Worm (Caenorhabditis elegans): Measurements from ENCODE around the gene irld-25.
"Not testable (repeated sequence)": the region's sequence is repeated elsewhere in the genome, so short reads cannot be mapped to it uniquely, and the experiment has no call there.

irld-25 gene

DNA sequence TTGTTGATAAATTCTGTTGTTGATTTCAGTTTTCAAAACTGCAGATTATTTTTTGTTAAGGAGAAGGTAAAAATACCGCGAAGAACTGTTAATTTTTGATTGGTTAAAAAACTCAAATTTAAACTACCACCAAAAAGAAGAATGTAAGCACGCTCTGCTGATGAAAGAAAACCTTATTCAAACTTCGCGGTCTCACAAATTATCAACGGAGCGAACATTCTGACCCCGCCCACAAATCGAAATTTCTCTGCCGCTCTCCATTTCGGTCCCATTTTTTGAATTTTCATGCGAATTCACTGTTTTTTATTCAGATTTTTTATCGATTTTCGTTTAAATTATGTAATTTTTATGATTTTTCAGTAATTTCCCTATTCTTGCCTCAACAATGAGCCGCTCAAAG is 31.9 kb upstream of the irld-25 start, which contains the start of gene cyn-3:
cyn-3 (plus strand) TSS at position 361 of the 400 bp plus-strand sequence.
- TF ChIP-seq klf-2 (GFP tag; conservative IDR thresholded peaks at IDR 0.05) (no peak), ref-1 (GFP tag; conservative IDR thresholded peaks at IDR 0.05) (no peak), ztf-23 (GFP tag; IDR thresholded peaks at IDR 0.05) (no peak), med-1 (GFP tag; optimal IDR thresholded peaks at IDR 0.05; ENCODE audit: insufficient read depth) (no peak), flt-1 (GFP tag; IDR thresholded peaks at IDR 0.05) (no peak), cog-1 (tag; optimal IDR thresholded peaks at IDR 0.05) (no peak), tab-1 (GFP tag; IDR thresholded peaks at IDR 0.05) (no peak), T22C8.4 (GFP tag; IDR thresholded peaks at IDR 0.05) (no peak), ztf-29 (GFP tag; IDR thresholded peaks at IDR 0.05) (no peak)

DNA sequence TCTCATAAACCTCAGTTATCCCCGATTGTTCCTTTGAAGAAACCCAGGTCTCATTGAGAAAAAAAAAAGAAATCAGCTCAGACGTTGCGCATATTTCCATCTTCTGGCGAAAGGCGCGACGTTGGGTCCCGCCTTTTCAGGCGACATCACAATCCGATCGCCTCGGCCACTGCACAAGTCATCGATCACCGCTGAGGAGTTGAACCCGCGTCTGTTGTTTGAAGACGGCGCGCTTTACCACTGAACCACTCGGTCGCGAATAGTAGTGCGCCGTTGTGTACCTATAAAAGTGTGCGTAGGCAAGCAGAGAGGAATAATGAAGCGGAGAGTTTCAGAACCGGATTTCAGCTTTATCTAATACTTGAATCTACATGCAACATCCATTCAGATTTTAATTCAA is 30.5 kb upstream of the irld-25 start, which contains the start of gene Y75B12B.11:
Y75B12B.11 (plus strand) TSS at position 394 of the 400 bp plus-strand sequence.
- TF ChIP-seq T22C8.4 (GFP tag; IDR thresholded peaks at IDR 0.05) (peak; percentile 89), ref-1 (GFP tag; conservative IDR thresholded peaks at IDR 0.05) (peak; percentile 78), ztf-29 (GFP tag; IDR thresholded peaks at IDR 0.05) (peak; percentile 86), med-1 (GFP tag; optimal IDR thresholded peaks at IDR 0.05; ENCODE audit: insufficient read depth) (peak; percentile 51), ztf-23 (GFP tag; IDR thresholded peaks at IDR 0.05) (peak; percentile 88), klf-2 (GFP tag; conservative IDR thresholded peaks at IDR 0.05) (peak; percentile 80), cog-1 (tag; optimal IDR thresholded peaks at IDR 0.05) (peak; percentile 76), flt-1 (GFP tag; IDR thresholded peaks at IDR 0.05) (peak; percentile 96), tab-1 (GFP tag; IDR thresholded peaks at IDR 0.05) (peak; percentile 95)

DNA sequence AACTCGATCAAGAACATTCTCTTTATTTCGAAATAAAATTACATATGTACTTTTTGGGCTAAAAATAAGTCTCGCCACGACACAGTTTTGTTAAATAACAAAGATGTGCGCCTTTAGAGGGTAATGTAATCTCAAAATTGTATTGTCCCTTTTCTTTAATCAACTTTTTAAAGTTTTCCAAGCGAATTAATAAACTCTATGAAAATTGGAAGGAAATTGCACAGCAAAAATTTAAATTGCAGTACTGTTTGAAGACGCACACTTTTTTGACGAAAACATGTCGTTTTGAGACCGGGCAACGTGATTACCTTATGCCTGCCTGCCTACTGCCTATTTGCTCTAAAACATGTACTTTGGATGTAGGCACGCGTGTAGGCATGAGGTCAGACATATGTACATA is 29.5 kb upstream of the irld-25 start:
- no peak for TF ChIP-seq med-1 (GFP tag; optimal IDR thresholded peaks at IDR 0.05; ENCODE audit: insufficient read depth)
- no peak for TF ChIP-seq ref-1 (GFP tag; conservative IDR thresholded peaks at IDR 0.05)
- no peak for TF ChIP-seq cog-1 (tag; optimal IDR thresholded peaks at IDR 0.05)
- no peak for TF ChIP-seq T22C8.4 (GFP tag; IDR thresholded peaks at IDR 0.05)
- TF ChIP-seq klf-2 (GFP tag; conservative IDR thresholded peaks at IDR 0.05), result no peak
- no peak for TF ChIP-seq ztf-23 (GFP tag; IDR thresholded peaks at IDR 0.05)
- no peak for TF ChIP-seq tab-1 (GFP tag; IDR thresholded peaks at IDR 0.05)
- no peak for TF ChIP-seq flt-1 (GFP tag; IDR thresholded peaks at IDR 0.05)
- TF ChIP-seq ztf-29 (GFP tag; IDR thresholded peaks at IDR 0.05), result no peak

DNA sequence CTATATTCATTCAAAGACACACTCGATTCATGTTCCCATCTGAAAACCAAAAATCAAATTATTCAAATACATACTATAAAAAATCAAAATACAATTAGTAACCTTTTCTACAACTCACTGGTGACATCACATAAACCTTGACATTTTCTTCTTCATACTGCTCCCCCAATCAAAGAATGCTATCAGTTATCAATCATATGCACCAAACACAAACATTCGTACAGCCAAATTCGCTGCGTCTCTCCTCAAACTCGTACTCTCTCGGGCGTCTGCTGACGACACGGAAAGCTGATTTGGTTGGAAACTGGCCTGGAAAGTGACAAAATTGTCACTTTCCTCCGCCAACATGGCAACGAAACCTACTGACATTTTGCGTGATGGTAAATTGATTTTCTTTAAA is 29.1 kb upstream of the irld-25 start, which contains the start of gene plc-2:
plc-2 (plus strand) TSS at position 196 of the 400 bp plus-strand sequence.
- TF ChIP-seq cog-1 (tag; optimal IDR thresholded peaks at IDR 0.05) (no peak), med-1 (GFP tag; optimal IDR thresholded peaks at IDR 0.05; ENCODE audit: insufficient read depth) (no peak), tab-1 (GFP tag; IDR thresholded peaks at IDR 0.05) (no peak), ztf-29 (GFP tag; IDR thresholded peaks at IDR 0.05) (no peak), T22C8.4 (GFP tag; IDR thresholded peaks at IDR 0.05) (no peak), ztf-23 (GFP tag; IDR thresholded peaks at IDR 0.05) (no peak), ref-1 (GFP tag; conservative IDR thresholded peaks at IDR 0.05) (no peak), flt-1 (GFP tag; IDR thresholded peaks at IDR 0.05) (no peak), klf-2 (GFP tag; conservative IDR thresholded peaks at IDR 0.05) (no peak)

DNA sequence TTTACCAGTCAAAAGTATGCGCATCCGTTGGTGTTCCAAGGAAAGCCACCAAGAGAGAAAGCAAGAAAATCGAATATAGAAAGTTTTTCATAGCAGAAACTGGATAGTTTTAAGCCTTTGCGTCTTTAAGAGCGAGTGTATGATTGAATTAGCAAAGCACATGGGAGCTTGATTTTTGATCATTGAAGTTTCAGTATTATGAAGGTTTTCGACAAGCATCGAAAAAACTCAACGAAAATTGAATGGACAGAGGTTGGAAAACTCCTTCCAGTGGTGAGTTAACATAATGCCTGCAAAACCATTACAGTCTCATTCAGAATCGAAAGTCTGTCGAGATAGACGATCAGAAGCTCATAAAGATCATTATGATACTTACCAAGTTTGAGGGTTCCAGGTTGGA is 27.5 kb upstream of the irld-25 start, which contains the start of gene Y75B12B.13:
Y75B12B.13 (minus strand) TSS at position 101 of the 400 bp plus-strand sequence.
- TF ChIP-seq cog-1 (tag; optimal IDR thresholded peaks at IDR 0.05), result no peak
- no peak for TF ChIP-seq ref-1 (GFP tag; conservative IDR thresholded peaks at IDR 0.05)
- no peak for TF ChIP-seq tab-1 (GFP tag; IDR thresholded peaks at IDR 0.05)
- TF ChIP-seq ztf-29 (GFP tag; IDR thresholded peaks at IDR 0.05), result no peak
- TF ChIP-seq flt-1 (GFP tag; IDR thresholded peaks at IDR 0.05), result no peak
- TF ChIP-seq T22C8.4 (GFP tag; IDR thresholded peaks at IDR 0.05), result no peak
- no peak for TF ChIP-seq med-1 (GFP tag; optimal IDR thresholded peaks at IDR 0.05; ENCODE audit: insufficient read depth)
- no peak for TF ChIP-seq ztf-23 (GFP tag; IDR thresholded peaks at IDR 0.05)
- TF ChIP-seq klf-2 (GFP tag; conservative IDR thresholded peaks at IDR 0.05), result no peak

DNA sequence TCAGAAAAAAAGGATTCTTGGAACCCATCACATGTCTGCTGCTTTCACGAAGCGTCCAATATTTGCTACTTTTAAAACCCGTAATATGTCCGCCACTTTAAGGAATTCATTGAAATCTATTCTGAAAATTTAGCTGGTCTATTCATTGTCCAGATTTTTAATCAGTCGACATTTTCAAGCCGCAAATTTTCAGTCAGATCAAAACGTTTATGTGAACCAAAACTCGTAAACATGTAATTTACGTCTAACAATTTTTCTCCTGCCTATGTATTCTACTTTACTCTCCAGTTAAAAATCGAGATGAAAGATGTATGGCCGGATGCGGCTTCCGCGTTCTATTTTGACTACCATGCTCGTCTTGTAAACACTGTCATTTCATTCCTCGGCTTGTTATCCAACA is 23.5 kb upstream of the irld-25 start, which contains the start of gene srw-1:
srw-1 (plus strand) TSS at position 301 of the 400 bp plus-strand sequence.
- no peak for TF ChIP-seq med-1 (GFP tag; optimal IDR thresholded peaks at IDR 0.05; ENCODE audit: insufficient read depth)
- no peak for TF ChIP-seq T22C8.4 (GFP tag; IDR thresholded peaks at IDR 0.05)
- no peak for TF ChIP-seq ztf-23 (GFP tag; IDR thresholded peaks at IDR 0.05)
- TF ChIP-seq flt-1 (GFP tag; IDR thresholded peaks at IDR 0.05), result no peak
- TF ChIP-seq tab-1 (GFP tag; IDR thresholded peaks at IDR 0.05), result no peak
- no peak for TF ChIP-seq ztf-29 (GFP tag; IDR thresholded peaks at IDR 0.05)
- TF ChIP-seq ref-1 (GFP tag; conservative IDR thresholded peaks at IDR 0.05), result no peak
- TF ChIP-seq klf-2 (GFP tag; conservative IDR thresholded peaks at IDR 0.05), result no peak
- no peak for TF ChIP-seq cog-1 (tag; optimal IDR thresholded peaks at IDR 0.05)

DNA sequence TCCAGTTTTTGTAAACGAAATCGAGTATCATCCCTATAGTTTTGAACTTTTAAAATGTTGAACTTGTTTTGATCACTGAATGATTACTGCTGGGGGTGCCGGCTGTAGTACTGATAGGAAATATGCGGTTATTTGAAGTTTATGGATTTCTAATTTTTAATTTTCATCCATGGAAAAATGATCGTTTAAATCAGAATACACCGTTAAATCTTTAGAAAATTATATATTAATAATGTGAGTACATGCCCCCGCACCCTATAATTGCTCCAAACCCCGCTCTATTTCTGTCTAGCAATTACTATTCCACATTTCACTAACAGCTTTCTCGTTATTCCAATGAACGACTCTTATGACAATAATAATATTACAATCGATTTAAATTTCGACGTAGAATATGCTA is 21.7 kb upstream of the irld-25 start, which contains the start of gene Y75B12B.10:
Y75B12B.10 (plus strand) TSS at position 301 of the 400 bp plus-strand sequence.
- no peak for TF ChIP-seq flt-1 (GFP tag; IDR thresholded peaks at IDR 0.05)
- TF ChIP-seq T22C8.4 (GFP tag; IDR thresholded peaks at IDR 0.05), result no peak
- TF ChIP-seq klf-2 (GFP tag; conservative IDR thresholded peaks at IDR 0.05), result no peak
- TF ChIP-seq ztf-29 (GFP tag; IDR thresholded peaks at IDR 0.05), result no peak
- TF ChIP-seq tab-1 (GFP tag; IDR thresholded peaks at IDR 0.05), result no peak
- no peak for TF ChIP-seq med-1 (GFP tag; optimal IDR thresholded peaks at IDR 0.05; ENCODE audit: insufficient read depth)
- TF ChIP-seq cog-1 (tag; optimal IDR thresholded peaks at IDR 0.05), result no peak
- no peak for TF ChIP-seq ref-1 (GFP tag; conservative IDR thresholded peaks at IDR 0.05)
- no peak for TF ChIP-seq ztf-23 (GFP tag; IDR thresholded peaks at IDR 0.05)

DNA sequence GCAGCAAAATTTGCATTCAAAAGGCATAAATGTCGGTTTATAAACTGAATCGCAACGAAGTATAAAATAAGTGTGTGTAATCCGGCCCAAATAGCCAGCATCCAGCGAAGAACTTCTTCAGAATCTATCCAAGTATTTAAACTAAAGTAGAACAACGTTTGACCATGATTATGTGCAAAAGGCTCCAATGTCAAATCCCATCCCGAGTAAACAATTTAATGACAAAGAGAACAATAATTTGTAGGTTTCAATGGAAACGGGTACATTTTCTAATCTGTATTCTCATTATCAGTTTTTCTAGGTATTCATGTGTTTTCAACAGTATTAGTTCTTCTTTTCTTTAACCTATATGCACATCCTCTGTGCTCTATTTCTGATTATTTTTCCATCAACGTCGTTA is 13.7 kb upstream of the irld-25 start, which contains the start of gene C41G6.12:
C41G6.12 (minus strand) TSS at position 101 of the 400 bp plus-strand sequence.
- not testable (repeated sequence) for TF ChIP-seq T22C8.4 (GFP tag; IDR thresholded peaks at IDR 0.05); cog-1 (tag; optimal IDR thresholded peaks at IDR 0.05); klf-2 (GFP tag; conservative IDR thresholded peaks at IDR 0.05)

DNA sequence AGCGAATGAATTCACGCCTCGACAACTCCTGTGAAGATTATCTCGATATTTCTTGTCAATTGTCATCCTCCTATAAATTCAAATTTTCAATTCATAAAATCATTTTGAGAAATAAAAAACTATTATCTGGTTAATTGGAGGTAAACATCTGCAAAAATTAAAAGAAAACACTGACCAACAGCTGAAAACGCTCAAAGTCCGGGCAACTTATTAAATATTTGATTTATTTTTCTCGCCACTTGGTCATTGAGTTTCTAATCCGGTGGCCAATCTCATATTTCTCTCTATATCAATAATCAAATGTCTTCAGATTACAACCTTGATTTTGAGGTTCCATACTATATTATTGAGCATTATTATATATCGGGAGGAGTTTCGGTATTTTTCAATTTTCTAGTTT is 9.6 kb upstream of the irld-25 start, which contains the start of gene sri-24:
sri-24 (plus strand) TSS at position 301 of the 400 bp plus-strand sequence.
- TF ChIP-seq T22C8.4 (GFP tag; IDR thresholded peaks at IDR 0.05); ref-1 (GFP tag; conservative IDR thresholded peaks at IDR 0.05); klf-2 (GFP tag; conservative IDR thresholded peaks at IDR 0.05): not testable (repeated sequence)

All from whole organism, midembryonic.